Fruit fly (Drosophila melanogaster): ENCODE measurements around the gene CG43693.

Gene CG43693

dm6 chr3L:11010410-11010827 lies 40.8 kb downstream of the CG43693 start:
- TF ChIP-seq fd59A (GFP tag; optimal IDR thresholded peaks at IDR 0.05) (peak; percentile 84), Hr4 (GFP tag; optimal IDR thresholded peaks at IDR 0.05) (peak; percentile 60), svp (GFP tag) (peak; percentile 84), Met (GFP tag; optimal IDR thresholded peaks at IDR 0.05) (peak; percentile 51), pdm3 (GFP tag; optimal IDR thresholded peaks at IDR 0.05) (peak; percentile 82), Hr39 (GFP tag; optimal IDR thresholded peaks at IDR 0.05) (peak; percentile 7), achi (GFP tag; optimal IDR thresholded peaks at IDR 0.05) (peak; percentile 83), CG6792 (GFP tag; optimal IDR thresholded peaks at IDR 0.05) (peak; percentile 72), Sox102F (GFP tag; optimal IDR thresholded peaks at IDR 0.05) (peak; percentile 79), Ets21C (GFP tag; optimal IDR thresholded peaks at IDR 0.05) (peak; percentile 29), CG31627 (GFP tag; optimal IDR thresholded peaks at IDR 0.05) (no peak), Sox14 (GFP tag; optimal IDR thresholded peaks at IDR 0.05) (peak; percentile 79), Smox (GFP tag; optimal IDR thresholded peaks at IDR 0.05) (peak; percentile 45), CG6808 (GFP tag; optimal IDR thresholded peaks at IDR 0.05) (peak; percentile 92), dac (GFP tag; optimal IDR thresholded peaks at IDR 0.05) (peak; percentile 90), CG1621 (tag; optimal IDR thresholded peaks at IDR 0.05) (peak; percentile 93), CG6854 (GFP tag; optimal IDR thresholded peaks at IDR 0.05) (peak; percentile 95), CG15336 (GFP tag; IDR thresholded peaks at IDR 0.05) (peak; percentile 93), CG11762 (GFP tag; optimal IDR thresholded peaks at IDR 0.05; ENCODE audit: insufficient read depth) (peak; percentile 84), CG10669 (GFP tag; optimal IDR thresholded peaks at IDR 0.05) (peak; percentile 95), lz (GFP tag; optimal IDR thresholded peaks at IDR 0.05) (peak; percentile 46), eg (GFP tag; IDR thresholded peaks at IDR 0.05) (peak; percentile 98), fd85E (GFP tag; optimal IDR thresholded peaks at IDR 0.05) (peak; percentile 90), CG11902 (GFP tag; optimal IDR thresholded peaks at IDR 0.05) (no peak), CG7368 (GFP tag; optimal IDR thresholded peaks at IDR 0.05) (peak; percentile 92), ss (GFP tag; optimal IDR thresholded peaks at IDR 0.05) (peak; percentile 96 to 98), Blimp-1 (GFP tag; optimal IDR thresholded peaks at IDR 0.05) (peak; percentile 41), Gug (GFP tag; IDR thresholded peaks at IDR 0.05) (peak; percentile 90), CG34406 (GFP tag; optimal IDR thresholded peaks at IDR 0.05) (peak; percentile 90), OdsH (GFP tag; optimal IDR thresholded peaks at IDR 0.05) (peak; percentile 79), cyc (GFP tag; optimal IDR thresholded peaks at IDR 0.05) (peak; percentile 23), CG32006 (GFP tag; optimal IDR thresholded peaks at IDR 0.05) (peak; percentile 87), salr (GFP tag; optimal IDR thresholded peaks at IDR 0.05) (peak; percentile 88 to 93), spab (GFP tag; optimal IDR thresholded peaks at IDR 0.05) (peak; percentile 96), Eip75B (GFP tag; optimal IDR thresholded peaks at IDR 0.05) (peak; percentile 89), CG8632 (GFP tag; optimal IDR thresholded peaks at IDR 0.05) (peak; percentile 91), CG8319 (GFP tag; optimal IDR thresholded peaks at IDR 0.05) (peak; percentile 76), CG6163 (GFP tag; IDR thresholded peaks at IDR 0.05) (peak; percentile 99), dsx (GFP tag; optimal IDR thresholded peaks at IDR 0.05; ENCODE audit: poor library complexity, severe bottlenecking) (peak; percentile 74), vri (GFP tag; optimal IDR thresholded peaks at IDR 0.05) (peak; percentile 80), CG10631 (GFP tag; optimal IDR thresholded peaks at IDR 0.05) (peak; percentile 71), CG3032 (tag; optimal IDR thresholded peaks at IDR 0.05) (peak; percentile 89), CG11294 (GFP tag; IDR thresholded peaks at IDR 0.05) (peak; percentile 76), CG8119 (GFP tag; IDR thresholded peaks at IDR 0.05) (peak; percentile 97), CG3919 (GFP tag; optimal IDR thresholded peaks at IDR 0.05) (peak; percentile 88), CG4318 (GFP tag; optimal IDR thresholded peaks at IDR 0.05) (peak; percentile 49), Hr38 (GFP tag; optimal IDR thresholded peaks at IDR 0.05) (no peak), Sox15 (GFP tag; optimal IDR thresholded peaks at IDR 0.05) (no peak), esn (GFP tag; optimal IDR thresholded peaks at IDR 0.05) (peak; percentile 63), Ets96B (tag; optimal IDR thresholded peaks at IDR 0.05) (peak; percentile 92), net (GFP tag; optimal IDR thresholded peaks at IDR 0.05) (peak; percentile 94), Lpt (GFP tag; optimal IDR thresholded peaks at IDR 0.05) (peak; percentile 96)
